Worm (Caenorhabditis elegans): Measurements from ENCODE around the gene F46C5.10.

F46C5.10 gene

DNA sequence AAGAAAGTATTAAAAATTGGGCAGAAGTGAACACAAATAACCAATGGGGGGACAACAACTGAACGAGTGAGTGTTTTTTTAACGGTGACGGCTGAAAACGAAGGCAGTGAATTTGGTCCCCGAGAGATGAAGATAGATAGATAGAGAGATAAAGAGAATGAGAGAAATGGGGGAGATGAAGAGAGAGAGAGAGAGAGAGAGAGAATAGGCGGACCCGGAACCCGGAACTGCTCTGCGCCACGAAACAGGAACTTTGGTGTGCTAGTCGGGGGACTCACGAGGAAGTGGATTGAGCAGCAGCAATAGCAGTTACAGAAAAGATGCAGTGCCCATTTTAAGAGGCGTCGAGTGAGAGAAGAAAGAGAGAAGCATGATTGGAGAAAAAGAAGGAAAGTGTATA, 22.4 kb downstream of the F46C5.10 start (continued):
- TF ChIP-seq lin-35 (GFP tag; optimal IDR thresholded peaks at IDR 0.05) (peak in 1 of 2 experiments; percentile 50), fkh-4 (tag; optimal IDR thresholded peaks at IDR 0.05; ENCODE audit: borderline replicate concordance) (no peak), ceh-63 (GFP tag; optimal IDR thresholded peaks at IDR 0.05) (no peak), nhr-84 (tag; optimal IDR thresholded peaks at IDR 0.05) (no peak), ceh-82 (tag; optimal IDR thresholded peaks at IDR 0.05) (peak; percentile 48 to 68 (median 65)), hlh-17 (GFP tag; optimal IDR thresholded peaks at IDR 0.05; ENCODE audit: borderline replicate concordance) (no peak), nhr-12 (tag; optimal IDR thresholded peaks at IDR 0.05) (no peak), nhr-71 (tag; optimal IDR thresholded peaks at IDR 0.05) (peak; percentile 88), skn-1 (tag; optimal IDR thresholded peaks at IDR 0.05) (peak; percentile 6)

ce11 chrII:8795227-8795626, 23.6 kb downstream of the F46C5.10 start:
- TF ChIP-seq sox-4 (tag; optimal IDR thresholded peaks at IDR 0.05): peak; percentile 33
- TF ChIP-seq lin-39 (tag; optimal IDR thresholded peaks at IDR 0.05): no peak
- peak; percentile 50 for TF ChIP-seq nhr-47 (tag; optimal IDR thresholded peaks at IDR 0.05)
- peak; percentile 24 for TF ChIP-seq nhr-11 (tag; optimal IDR thresholded peaks at IDR 0.05)
- peak; percentile 55 for TF ChIP-seq pax-3 (tag; optimal IDR thresholded peaks at IDR 0.05)
- TF ChIP-seq fos-1 (tag; optimal IDR thresholded peaks at IDR 0.05): no peak
- peak; percentile 15 for TF ChIP-seq fkh-8 (tag; optimal IDR thresholded peaks at IDR 0.05)
- TF ChIP-seq dsc-1 (tag; optimal IDR thresholded peaks at IDR 0.05): peak; percentile 91
- peak; percentile 22 for TF ChIP-seq nhr-71 (tag; optimal IDR thresholded peaks at IDR 0.05)
- TF ChIP-seq nhr-77 (tag; optimal IDR thresholded peaks at IDR 0.05): no peak
- peak; percentile 3 for TF ChIP-seq fkh-4 (tag; optimal IDR thresholded peaks at IDR 0.05; ENCODE audit: borderline replicate concordance)

ce11 chrII:8794072-8794471, 24.8 kb downstream of the F46C5.10 start, which contains the start of gene F07H5.7:
Gene F07H5.7, minus strand, starts transcription at chrII:8794172.
- TF ChIP-seq snu-23 (GFP tag; optimal IDR thresholded peaks at IDR 0.05) (no peak), nhr-19 (GFP tag; conservative IDR thresholded peaks at IDR 0.05) (no peak)

DNA sequence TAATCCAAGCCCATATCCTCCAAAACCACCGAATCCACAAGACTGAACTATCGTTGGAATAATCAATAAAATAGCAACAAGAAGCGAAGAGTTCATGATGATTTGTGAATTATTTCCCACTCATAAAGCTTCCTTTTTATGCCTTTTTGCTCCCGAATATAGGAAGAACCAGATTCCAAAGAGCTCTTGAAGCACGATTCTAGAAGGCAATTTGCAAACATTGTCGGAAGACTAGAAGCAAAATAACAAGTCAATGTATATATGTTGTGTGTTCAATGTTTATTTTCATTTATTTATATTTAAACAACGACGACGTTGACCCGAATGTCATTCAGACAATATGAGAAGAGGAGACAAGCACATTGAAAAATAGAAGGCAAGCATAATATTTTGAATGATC, 26.2 kb downstream of the F46C5.10 start, which contains the start of gene idpa-2:
TSS of gene idpa-2 (minus strand) at position 101 of the 400 bp plus-strand sequence.
- no peak for TF ChIP-seq ceh-90 (tag; optimal IDR thresholded peaks at IDR 0.05)
- no peak for TF ChIP-seq tbx-2 (tag; optimal IDR thresholded peaks at IDR 0.05)
- no peak for TF ChIP-seq fkh-8 (tag; optimal IDR thresholded peaks at IDR 0.05)
- no peak for TF ChIP-seq C34B4.2 (tag; optimal IDR thresholded peaks at IDR 0.05)
- TF ChIP-seq nhr-84 (tag; optimal IDR thresholded peaks at IDR 0.05): no peak
- no peak for TF ChIP-seq elt-2 (tag; optimal IDR thresholded peaks at IDR 0.05)
- TF ChIP-seq efl-3 (GFP tag; optimal IDR thresholded peaks at IDR 0.05): no peak
- no peak for TF ChIP-seq nhr-77 (tag; optimal IDR thresholded peaks at IDR 0.05)
- no peak for TF ChIP-seq ets-5 (GFP tag; IDR thresholded peaks at IDR 0.05)
- TF ChIP-seq nhr-71 (tag; optimal IDR thresholded peaks at IDR 0.05): no peak
- TF ChIP-seq egl-27 (tag; optimal IDR thresholded peaks at IDR 0.05): no peak

- TF ChIP-seq blmp-1 (tag; optimal IDR thresholded peaks at IDR 0.05) (peak; percentile 9), fos-1 (tag; optimal IDR thresholded peaks at IDR 0.05) (no peak), C16A3.4 (tag; optimal IDR thresholded peaks at IDR 0.05) (peak; percentile 8), nhr-47 (tag; optimal IDR thresholded peaks at IDR 0.05) (peak; percentile 58), egl-27 (tag; optimal IDR thresholded peaks at IDR 0.05) (no peak), lin-13 (GFP tag; optimal IDR thresholded peaks at IDR 0.05) (peak; percentile 19), ztf-11 (tag; optimal IDR thresholded peaks at IDR 0.05) (peak in 1 of 2 experiments; percentile 17), efl-1 (optimal IDR thresholded peaks at IDR 0.05) (no peak), efl-1 (GFP tag; optimal IDR thresholded peaks at IDR 0.05 in 1 of 2) (peak in 1 of 2 experiments; percentile 92), nhr-77 (tag; optimal IDR thresholded peaks at IDR 0.05) (no peak), pqm-1 (tag; optimal IDR thresholded peaks at IDR 0.05) (no peak), skn-1 (tag; optimal IDR thresholded peaks at IDR 0.05) (no peak), ama-1 (optimal IDR thresholded peaks at IDR 0.05) (peak; percentile 88), elt-2 (tag; optimal IDR thresholded peaks at IDR 0.05) (peak; percentile 42), nhr-85 (tag) (peak; percentile 74), swsn-7 (tag; optimal IDR thresholded peaks at IDR 0.05) (peak; percentile 25), nhr-90 (tag; optimal IDR thresholded peaks at IDR 0.05; ENCODE audit: poor library complexity) (peak; percentile 65), sox-4 (tag; optimal IDR thresholded peaks at IDR 0.05) (no peak), aly-2 (tag; optimal IDR thresholded peaks at IDR 0.05) (peak; percentile 83), nhr-71 (tag; optimal IDR thresholded peaks at IDR 0.05) (peak; percentile 54), nhr-20 (tag; optimal IDR thresholded peaks at IDR 0.05) (peak; percentile 23), lsy-2 (tag; optimal IDR thresholded peaks at IDR 0.05) (peak; percentile 35 to 38), irx-1 (tag; optimal IDR thresholded peaks at IDR 0.05) (peak; percentile 2), dsc-1 (tag; optimal IDR thresholded peaks at IDR 0.05) (peak; percentile 22), nhr-84 (tag; optimal IDR thresholded peaks at IDR 0.05) (no peak)
Observed at ce11 chrII:8789828-8790558, 28.8 kb downstream of the F46C5.10 start, which contains the start of gene F07H5.13. Gene F07H5.13, plus strand, starts transcription at chrII:8790557.

Data from whole organism, L1 larva.